Worm (Caenorhabditis elegans): ENCODE measurements around the gene zhit-1.

- TF ChIP-seq flt-1 (GFP tag; IDR thresholded peaks at IDR 0.05) (no peak), T22C8.4 (GFP tag; IDR thresholded peaks at IDR 0.05) (no peak), med-1 (GFP tag; optimal IDR thresholded peaks at IDR 0.05; ENCODE audit: insufficient read depth) (no peak), tab-1 (GFP tag; IDR thresholded peaks at IDR 0.05) (no peak), ztf-29 (GFP tag; IDR thresholded peaks at IDR 0.05) (no peak)
Observed at ce11 chrV:5617301-5617700, 20.9 kb upstream of the zhit-1 start, which contains the start of gene M03E7.2.
